Fruit fly (Drosophila melanogaster) whole organism, embryonic: Measurements from ENCODE around the gene CG6006.

Experiments
- ATbp ChIP-seq: fragments of 200-800 bp; sonication (Bioruptor generic); optimal IDR thresholded peaks from 2 replicates; lab custom pipeline; 2017; ENCODE audit warnings: missing biosample characterization, mild to moderate bottlenecking, missing genetic modification characterization, missing genetic modification reagents
- Atf6 ChIP-seq: fragments of 200-800 bp; sonication (Bioruptor generic); IDR thresholded peaks from 2 replicates; pipeline ENCODE4 v1.3.6; 2022; ENCODE audit warnings: missing biosample characterization, missing genetic modification characterization
- CG10565 ChIP-seq: fragments of 200-800 bp; sonication (Bioruptor generic); optimal IDR thresholded peaks from 3 replicates; lab custom pipeline; 2016; ENCODE audit warnings: missing biosample characterization, mild to moderate bottlenecking, missing genetic modification characterization
- CG10959 ChIP-seq: fragments of 200-800 bp; sonication (Bioruptor generic); IDR thresholded peaks from 2 replicates; pipeline ENCODE4 v1.3.6; 2022; ENCODE audit warnings: missing biosample characterization, missing genetic modification characterization
- CG11723 ChIP-seq: fragments of 200-800 bp; sonication (Bioruptor generic); optimal IDR thresholded peaks from 2 replicates; lab custom pipeline; 2017; ENCODE audit warnings: missing biosample characterization, mild to moderate bottlenecking, missing genetic modification characterization
- CG12219 ChIP-seq: fragments of 200-800 bp; sonication (Bioruptor generic); optimal IDR thresholded peaks from 3 replicates; lab custom pipeline; 2018; ENCODE audit warnings: missing biosample characterization, mild to moderate bottlenecking, missing genetic modification characterization
- CG12236 ChIP-seq: fragments of 200-800 bp; sonication (Bioruptor generic); optimal IDR thresholded peaks from 2 replicates; lab custom pipeline; 2016; ENCODE audit warnings: missing biosample characterization, missing genetic modification characterization
- CG12299 ChIP-seq: fragments of 200-800 bp; sonication (Bioruptor generic); optimal IDR thresholded peaks from 2 replicates; lab custom pipeline; 2018; ENCODE audit warnings: missing biosample characterization, mild to moderate bottlenecking, missing genetic modification characterization
- CG1792 ChIP-seq: fragments of 200-800 bp; sonication (Bioruptor generic); optimal IDR thresholded peaks from 2 replicates; lab custom pipeline; 2016; ENCODE audit warnings: missing biosample characterization, missing genetic modification characterization
- CG2116 ChIP-seq: fragments of 200-800 bp; sonication (Bioruptor generic); optimal IDR thresholded peaks from 3 replicates; lab custom pipeline; 2018; ENCODE audit warnings: missing biosample characterization, mild to moderate bottlenecking, missing genetic modification characterization
- CG2875 ChIP-seq: fragments of 200-800 bp; sonication (Bioruptor generic); optimal IDR thresholded peaks from 2 replicates; lab custom pipeline; 2017; ENCODE audit warnings: missing biosample characterization, mild to moderate bottlenecking, missing genetic modification characterization, missing genetic modification reagents
- CG31365 ChIP-seq: fragments of 200-800 bp; sonication (Bioruptor generic); optimal IDR thresholded peaks from 2 replicates; lab custom pipeline; 2018; ENCODE audit warnings: missing biosample characterization, mild to moderate bottlenecking, missing genetic modification characterization
- CG31388 ChIP-seq: fragments of 200-800 bp; sonication (Bioruptor generic); optimal IDR thresholded peaks from 2 replicates; lab custom pipeline; 2016; ENCODE audit warnings: missing biosample characterization, missing genetic modification characterization
- CG3163 ChIP-seq: fragments of 200-800 bp; sonication (Bioruptor generic); optimal IDR thresholded peaks from 3 replicates; lab custom pipeline; 2016; ENCODE audit warnings: missing biosample characterization, missing genetic modification characterization
- CG6854 ChIP-seq: fragments of 200-800 bp; sonication (Bioruptor generic); optimal IDR thresholded peaks from 3 replicates; lab custom pipeline; 2017; ENCODE audit warnings: missing biosample characterization, mild to moderate bottlenecking, missing genetic modification characterization
- CG7357 ChIP-seq: fragments of 200-800 bp; sonication (Bioruptor generic); IDR thresholded peaks from 3 replicates; pipeline ENCODE4 v1.3.6; 2022; ENCODE audit warnings: missing biosample characterization, missing genetic modification characterization
- CG8765 ChIP-seq: fragments of 200-800 bp; sonication (Bioruptor generic); IDR thresholded peaks from 2 replicates; pipeline ENCODE4 v1.3.6; 2022; ENCODE audit warnings: missing biosample characterization, missing genetic modification characterization
- CG9797 ChIP-seq: fragments of 200-800 bp; sonication (Bioruptor generic); optimal IDR thresholded peaks from 3 replicates; lab custom pipeline; 2018; ENCODE audit warnings: missing biosample characterization, mild to moderate bottlenecking, missing genetic modification characterization
- CG9932 ChIP-seq: fragments of 200-800 bp; sonication (Bioruptor generic); IDR thresholded peaks from 2 replicates; pipeline ENCODE4 v1.3.6; 2022; ENCODE audit warnings: missing biosample characterization, missing genetic modification characterization
- D ChIP-seq, 2 experiments: fragments of 200-800 bp in 1 of 2; fragments of >200 bp in 1 of 2; sonication (Bioruptor generic) in 1 of 2; optimal IDR thresholded peaks; 2 replicates in 1 of 2; 3 replicates in 1 of 2; lab custom pipeline; 2017; ENCODE audit warnings: mild to moderate bottlenecking in 1 of 2, missing biosample characterization in 1 of 2, missing genetic modification characterization in 1 of 2, missing genetic modification reagents in 1 of 2
- Dad ChIP-seq: fragments of 200-800 bp; sonication (Bioruptor generic); optimal IDR thresholded peaks from 3 replicates; lab custom pipeline; 2016; ENCODE audit warnings: missing biosample characterization, missing genetic modification characterization
- Ets97D ChIP-seq: fragments of 200-800 bp; sonication (Bioruptor generic); optimal IDR thresholded peaks from 3 replicates; lab custom pipeline; 2016; ENCODE audit warnings: missing biosample characterization, missing genetic modification characterization
- Fer2 ChIP-seq: fragments of 200-800 bp; sonication (Bioruptor generic); optimal IDR thresholded peaks from 2 replicates; lab custom pipeline; 2018; ENCODE audit warnings: missing biosample characterization, mild to moderate bottlenecking, missing genetic modification characterization, moderate library complexity
- HLH3B ChIP-seq: fragments of 200-800 bp; sonication (Bioruptor generic); IDR thresholded peaks from 2 replicates; pipeline ENCODE4 v1.3.6; 2022; ENCODE audit warnings: missing biosample characterization, missing genetic modification characterization
- HLH4C ChIP-seq: fragments of 200-800 bp; sonication (Bioruptor generic); IDR thresholded peaks from 3 replicates; pipeline ENCODE4 v1.3.6; 2022; ENCODE audit warnings: missing biosample characterization, missing genetic modification characterization; ENCODE audit not compliant: partially characterized antibody
- Hmx ChIP-seq: fragments of 200-800 bp; sonication (Bioruptor generic); optimal IDR thresholded peaks from 2 replicates; lab custom pipeline; 2016; ENCODE audit warnings: missing biosample characterization, missing genetic modification characterization
- Mes4 ChIP-seq: fragments of 200-800 bp; sonication (Bioruptor generic); optimal IDR thresholded peaks from 2 replicates; lab custom pipeline; 2016; ENCODE audit warnings: missing biosample characterization, missing genetic modification characterization
- Myb ChIP-seq: fragments of 200-800 bp; sonication (Bioruptor generic); optimal IDR thresholded peaks from 2 replicates; lab custom pipeline; 2016; ENCODE audit warnings: missing biosample characterization, missing genetic modification characterization
- Oaz ChIP-seq: fragments of 200-800 bp; sonication (Bioruptor generic); IDR thresholded peaks from 2 replicates; pipeline ENCODE4 v1.3.6; 2022; ENCODE audit warnings: missing biosample characterization, missing genetic modification characterization
- Pdp1 ChIP-seq, 2 experiments: fragments of 200-800 bp; sonication (Bioruptor generic); optimal IDR thresholded peaks; 3 replicates each; lab custom pipeline; 2016; ENCODE audit warnings: missing biosample characterization in 2 of 2, missing genetic modification characterization in 2 of 2, mild to moderate bottlenecking in 1 of 2, moderate library complexity in 1 of 2
- Ptx1 ChIP-seq: fragments of 200-800 bp; sonication (Bioruptor generic); IDR thresholded peaks from 2 replicates; pipeline ENCODE4 v1.3.6; 2022; ENCODE audit warnings: missing biosample characterization, missing genetic modification characterization
- Six4 ChIP-seq: fragments of 200-800 bp; sonication (Bioruptor generic); optimal IDR thresholded peaks from 2 replicates; lab custom pipeline; 2016; ENCODE audit warnings: missing biosample characterization, missing genetic modification characterization
- bigmax ChIP-seq: fragments of 200-800 bp; sonication (Bioruptor generic); optimal IDR thresholded peaks from 2 replicates; lab custom pipeline; 2018; ENCODE audit warnings: missing biosample characterization, mild to moderate bottlenecking, missing genetic modification characterization
- cato ChIP-seq: fragments of 200-800 bp; sonication (Bioruptor generic); optimal IDR thresholded peaks from 2 replicates; lab custom pipeline; 2016; ENCODE audit warnings: missing biosample characterization, missing genetic modification characterization, borderline replicate concordance
- eyg ChIP-seq: fragments of 200-800 bp; sonication (Bioruptor generic); optimal IDR thresholded peaks from 3 replicates; lab custom pipeline; 2016; ENCODE audit warnings: missing biosample characterization, missing genetic modification characterization
- fd102C ChIP-seq: fragments of 200-800 bp; sonication (Bioruptor generic); optimal IDR thresholded peaks from 2 replicates; lab custom pipeline; 2018; ENCODE audit warnings: missing biosample characterization, mild to moderate bottlenecking, missing genetic modification characterization, moderate library complexity
- fd64A ChIP-seq: fragments of 200-800 bp; sonication (Bioruptor generic); optimal IDR thresholded peaks from 3 replicates; lab custom pipeline; 2018; ENCODE audit warnings: missing biosample characterization, mild to moderate bottlenecking, missing genetic modification characterization
- kah ChIP-seq: fragments of 200-800 bp; sonication (Bioruptor generic); optimal IDR thresholded peaks from 2 replicates; lab custom pipeline; 2018; ENCODE audit warnings: missing biosample characterization, mild to moderate bottlenecking, missing genetic modification characterization
- kay ChIP-seq: fragments of 200-800 bp; sonication (Bioruptor generic); optimal IDR thresholded peaks from 2 replicates; lab custom pipeline; 2016; ENCODE audit warnings: missing biosample characterization, missing genetic modification characterization
- mld ChIP-seq: fragments of 200-800 bp; sonication (Bioruptor generic); IDR thresholded peaks from 3 replicates; pipeline ENCODE4 v1.3.6; 2022; ENCODE audit warnings: missing biosample characterization, missing genetic modification characterization; ENCODE audit not compliant: partially characterized antibody
- org-1 ChIP-seq: fragments of 200-800 bp; sonication (Bioruptor generic); optimal IDR thresholded peaks from 2 replicates; lab custom pipeline; 2017; ENCODE audit warnings: missing biosample characterization, missing genetic modification characterization
- p53 ChIP-seq: fragments of 200-800 bp; sonication (Bioruptor generic); optimal IDR thresholded peaks from 2 replicates; lab custom pipeline; 2016; ENCODE audit warnings: missing biosample characterization, missing genetic modification characterization
- pan ChIP-seq, 4 experiments: fragments of >200 bp in 3 of 4; fragments of 200-800 bp in 1 of 4; sonication (Bioruptor generic) in 1 of 4; optimal IDR thresholded peaks in 3 of 4; IDR thresholded peaks in 1 of 4; 2 replicates each; pipeline versions ENCODE4 v1.3.6 to Lab custom; 2017 to 2022; ENCODE audit warnings: missing biosample characterization in 2 of 4, missing genetic modification characterization in 2 of 4, mixed read lengths in 1 of 4
- pb ChIP-seq: fragments of 200-800 bp; sonication (Bioruptor generic); optimal IDR thresholded peaks from 3 replicates; lab custom pipeline; 2016; ENCODE audit warnings: missing biosample characterization, missing genetic modification characterization
- ro ChIP-seq: fragments of 200-800 bp; sonication (Bioruptor generic); IDR thresholded peaks from 2 replicates; pipeline ENCODE4 v1.3.6; 2022; ENCODE audit warnings: missing biosample characterization, missing genetic modification characterization
- slp2 ChIP-seq: fragments of 200-800 bp; sonication (Bioruptor generic); optimal IDR thresholded peaks from 2 replicates; lab custom pipeline; 2016; ENCODE audit warnings: missing biosample characterization, missing genetic modification characterization
- trem ChIP-seq: fragments of 200-800 bp; optimal IDR thresholded peaks from 3 replicates; lab custom pipeline; 2019; ENCODE audit warnings: missing biosample characterization, mild to moderate bottlenecking, missing genetic modification characterization, moderate library complexity
- unpg ChIP-seq: fragments of 200-800 bp; sonication (Bioruptor generic); optimal IDR thresholded peaks from 3 replicates; lab custom pipeline; 2018; ENCODE audit warnings: missing biosample characterization, mild to moderate bottlenecking, missing genetic modification characterization, moderate library complexity
- vfl ChIP-seq: fragments of 200-800 bp; sonication (Bioruptor generic); optimal IDR thresholded peaks from 2 replicates; lab custom pipeline; 2016; ENCODE audit warnings: missing biosample characterization, missing genetic modification characterization
- zf30C ChIP-seq: fragments of 200-800 bp; sonication (Bioruptor generic); optimal IDR thresholded peaks from 3 replicates; lab custom pipeline; 2018; ENCODE audit warnings: missing biosample characterization, mild to moderate bottlenecking, missing genetic modification characterization

Gene CG6006

DNA sequence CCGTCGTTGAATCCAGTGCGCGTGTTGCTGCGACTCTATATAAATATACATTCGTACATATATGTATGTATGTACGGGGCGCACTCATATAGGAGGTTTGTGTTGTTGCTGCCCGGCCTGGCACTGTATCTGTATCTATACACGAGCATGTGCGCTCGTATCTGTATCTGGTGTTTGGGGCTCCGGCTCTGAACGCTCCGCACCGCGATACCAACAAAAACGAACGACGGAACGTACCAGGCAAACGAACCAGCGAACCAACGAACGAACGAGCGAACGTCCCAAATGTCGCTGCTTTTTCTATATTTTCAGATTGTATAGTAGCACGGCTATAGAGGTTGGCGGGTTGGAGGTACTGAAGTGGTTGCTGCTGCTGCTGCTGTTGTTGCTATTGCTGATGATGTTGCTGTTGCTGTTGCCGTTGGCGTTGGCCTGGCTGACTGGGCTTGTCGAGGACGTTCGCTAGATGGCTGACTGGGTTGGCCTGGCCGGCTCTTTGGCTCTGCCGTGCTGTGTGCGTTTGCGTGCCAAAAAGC is 52.4 kb downstream of the CG6006 start (continued):
- TF ChIP-seq Oaz (GFP tag; lab: Robert Waterston, UW): no peak
- no peak for TF ChIP-seq CG8765
- TF ChIP-seq ro: no peak
- TF ChIP-seq CG2116 (GFP tag; lab: Kevin White, UChicago): no peak
- TF ChIP-seq CG11723: no peak
- no peak for TF ChIP-seq ATbp (GFP tag; lab: Kevin White, UChicago)
- no peak for TF ChIP-seq unpg (GFP tag; lab: Kevin White, UChicago)
- no peak for TF ChIP-seq kay (GFP tag; lab: Kevin White, UChicago)
- peak; percentile 5 for TF ChIP-seq CG6854 (GFP tag; lab: Kevin White, UChicago)
- TF ChIP-seq HLH4C (GFP tag; lab: Robert Waterston, UW): no peak
- TF ChIP-seq Hmx (GFP tag; lab: Kevin White, UChicago): no peak
- TF ChIP-seq cato (GFP tag; lab: Kevin White, UChicago): no peak
- no peak for TF ChIP-seq CG12236
- no peak for TF ChIP-seq bigmax
- TF ChIP-seq fd64A (GFP tag; lab: Kevin White, UChicago): peak; percentile 50
- TF ChIP-seq CG12219: no peak
- no peak for TF ChIP-seq mld (GFP tag; lab: Robert Waterston, UW)
- peak; percentile 31 for TF ChIP-seq CG3163 (GFP tag; lab: Kevin White, UChicago)
- no peak for TF ChIP-seq Dad (GFP tag; lab: Kevin White, UChicago)
- TF ChIP-seq CG10565: no peak
- no peak for TF ChIP-seq CG2875
- TF ChIP-seq Myb: no peak
- no peak for TF ChIP-seq Six4
- TF ChIP-seq CG31365 (tag; lab: Kevin White, UChicago): peak; percentile 15
- no peak for TF ChIP-seq CG10959 (GFP tag; lab: Robert Waterston, UW)
- TF ChIP-seq org-1 (GFP tag; lab: Kevin White, UChicago): peak; percentile 22
- no peak for TF ChIP-seq Ets97D (GFP tag; lab: Kevin White, UChicago)
- no peak for TF ChIP-seq pb (GFP tag; lab: Kevin White, UChicago)
- TF ChIP-seq vfl (GFP tag; lab: Kevin White, UChicago): no peak
- no peak for TF ChIP-seq fd102C
- no peak for TF ChIP-seq Fer2 (tag; lab: Kevin White, UChicago)
- no peak for TF ChIP-seq zf30C (GFP tag; lab: Kevin White, UChicago)
- no peak; the same call in 1 of the 2 replicates for TF ChIP-seq Atf6 (GFP tag; lab: Robert Waterston, UW)
- peak; percentile 24 for TF ChIP-seq kah (GFP tag; lab: Kevin White, UChicago)
- TF ChIP-seq D (optimal IDR thresholded peaks at IDR 0.05; lab: Kevin White, UChicago): no peak
- TF ChIP-seq D (GFP tag; optimal IDR thresholded peaks at IDR 0.05; lab: Kevin White, UChicago): no peak
- TF ChIP-seq p53 (GFP tag; lab: Kevin White, UChicago): no peak
- no peak for TF ChIP-seq eyg
- TF ChIP-seq CG1792: no peak
- no peak for TF ChIP-seq trem (tag; lab: Kevin White, UChicago)
- no peak for TF ChIP-seq CG7357
- peak; percentile 62 for TF ChIP-seq CG9932 (GFP tag; lab: Robert Waterston, UW)
- no peak for TF ChIP-seq CG9797 (GFP tag; lab: Kevin White, UChicago)
- TF ChIP-seq Ptx1 (GFP tag; lab: Robert Waterston, UW): 0 out of 2 replicates have a peak, but pooled peaks have one; percentile 8
- no peak; the same call in 1 of the 2 replicates for TF ChIP-seq HLH3B
- TF ChIP-seq slp2 (GFP tag; lab: Kevin White, UChicago): no peak
- TF ChIP-seq Pdp1 (GFP tag; optimal IDR thresholded peaks at IDR 0.05; lab: Kevin White, UChicago): peak in 1 of 2 experiments; percentile 27
- TF ChIP-seq Mes4: no peak
- TF ChIP-seq CG31388 (GFP tag; lab: Kevin White, UChicago): no peak
- no peak for TF ChIP-seq CG12299
- no peak for TF ChIP-seq pan (optimal IDR thresholded peaks at IDR 0.05; lab: Kevin White, UChicago)
- no peak for TF ChIP-seq pan (GFP tag; optimal IDR thresholded peaks at IDR 0.05 in 1 of 2, IDR thresholded peaks at IDR 0.05 in 1 of 2)
